Fruit fly (Drosophila melanogaster): ENCODE measurements around the gene CG32086.

CG32086 gene

dm6 chr3L:11609153-11609809, 25.4 kb upstream of the CG32086 start, which contains the start of gene Duba (continued):
- TF ChIP-seq zen (tag; optimal IDR thresholded peaks at IDR 0.05) (peak; percentile 10), Meics (GFP tag; optimal IDR thresholded peaks at IDR 0.05) (peak; percentile 98), CG12104 (GFP tag; optimal IDR thresholded peaks at IDR 0.05) (no peak), CG12236 (GFP tag; optimal IDR thresholded peaks at IDR 0.05) (no peak), CG10366 (GFP tag; IDR thresholded peaks at IDR 0.05) (no peak), Dfd (GFP tag; optimal IDR thresholded peaks at IDR 0.05) (peak in 1 of 2 experiments; percentile 31), ssp (GFP tag; IDR thresholded peaks at IDR 0.05) (peak; percentile 95), CG10462 (GFP tag; optimal IDR thresholded peaks at IDR 0.05) (no peak), CG14050 (GFP tag; IDR thresholded peaks at IDR 0.05) (no peak), fd96Cb (tag; optimal IDR thresholded peaks at IDR 0.05) (no peak), otp (GFP tag; IDR thresholded peaks at IDR 0.05) (no peak), CG6791 (GFP tag; IDR thresholded peaks at IDR 0.05; ENCODE audit: partially characterized antibody) (peak; percentile 29; the same call in 1 of the 3 replicates), Mad (GFP tag; optimal IDR thresholded peaks at IDR 0.05) (no peak), CG18011 (GFP tag; optimal IDR thresholded peaks at IDR 0.05) (no peak), CG16815 (GFP tag; optimal IDR thresholded peaks at IDR 0.05) (no peak), Ets97D (GFP tag; optimal IDR thresholded peaks at IDR 0.05) (peak; percentile 36), CG7357 (GFP tag; IDR thresholded peaks at IDR 0.05) (peak; percentile 84), sd (tag; optimal IDR thresholded peaks at IDR 0.05) (no peak), CoRest (tag; optimal IDR thresholded peaks at IDR 0.05) (peak; percentile 51), Ets65A (GFP tag) (peak; percentile 40), Eip74EF (GFP tag; optimal IDR thresholded peaks at IDR 0.05) (no peak), rib (GFP tag; IDR thresholded peaks at IDR 0.05) (no peak), Hmr (GFP tag; optimal IDR thresholded peaks at IDR 0.05) (peak; percentile 2), jing (GFP tag; optimal IDR thresholded peaks at IDR 0.05) (no peak), PHDP (tag; optimal IDR thresholded peaks at IDR 0.05) (no peak), Gug (GFP tag; IDR thresholded peaks at IDR 0.05) (peak; percentile 14; the same call in 1 of the 4 replicates), CG15514 (GFP tag; optimal IDR thresholded peaks at IDR 0.05) (peak; percentile 13), seq (GFP tag; IDR thresholded peaks at IDR 0.05) (no peak), exex (tag; optimal IDR thresholded peaks at IDR 0.05) (no peak), ken (GFP tag; IDR thresholded peaks at IDR 0.05) (no peak), nmo (GFP tag; optimal IDR thresholded peaks at IDR 0.05) (peak; percentile 67), Stat92E (GFP tag; optimal IDR thresholded peaks at IDR 0.05) (no peak), amos (GFP tag; IDR thresholded peaks at IDR 0.05; ENCODE audit: partially characterized antibody) (0 out of 2 replicates have a peak, but pooled peaks have one; percentile 11), hth (optimal IDR thresholded peaks at IDR 0.05) (no peak), H15 (GFP tag; IDR thresholded peaks at IDR 0.05) (no peak), Doc3 (GFP tag; IDR thresholded peaks at IDR 0.05; ENCODE audit: partially characterized antibody) (no peak), CG1024 (GFP tag; IDR thresholded peaks at IDR 0.05) (peak; percentile 59; the same call in 1 of the 2 replicates), CG11504 (tag; optimal IDR thresholded peaks at IDR 0.05) (peak; percentile 83), CG9797 (GFP tag; optimal IDR thresholded peaks at IDR 0.05) (peak; percentile 55), usp (GFP tag; optimal IDR thresholded peaks at IDR 0.05) (no peak), Deaf1 (tag; optimal IDR thresholded peaks at IDR 0.05) (no peak), zfh1 (GFP tag; IDR thresholded peaks at IDR 0.05) (no peak), Sry-δ (GFP tag; optimal IDR thresholded peaks at IDR 0.05) (peak; percentile 46), Pdp1 (GFP tag; optimal IDR thresholded peaks at IDR 0.05) (peak in 1 of 2 experiments; percentile 72), CG12659 (GFP tag; optimal IDR thresholded peaks at IDR 0.05) (peak; percentile 39), CG34224 (GFP tag; IDR thresholded peaks at IDR 0.05; ENCODE audit: partially characterized antibody) (no peak), fru (optimal IDR thresholded peaks at IDR 0.05) (no peak), YL-1 (GFP tag; optimal IDR thresholded peaks at IDR 0.05) (peak; percentile 8), zfh2 (GFP tag; optimal IDR thresholded peaks at IDR 0.05) (no peak)
